Fruit fly (Drosophila melanogaster) whole organism, embryonic: ENCODE measurements around the gene pxb.

Source experiments
- Atf3 ChIP-seq: fragments of 200-800 bp; sonication (Bioruptor generic); optimal IDR thresholded peaks from 3 replicates; lab custom pipeline; 2016; ENCODE audit warnings: missing biosample characterization, missing genetic modification characterization
- CG10543 ChIP-seq: fragments of 200-800 bp; sonication (Bioruptor generic); optimal IDR thresholded peaks from 3 replicates; lab custom pipeline; 2017; ENCODE audit warnings: missing biosample characterization, mild to moderate bottlenecking, missing genetic modification characterization, moderate library complexity
- CG11695 ChIP-seq: fragments of 200-800 bp; sonication (Bioruptor generic); IDR thresholded peaks from 3 replicates; pipeline ENCODE4 v1.3.6; 2022; ENCODE audit warnings: missing biosample characterization, missing genetic modification characterization
- CG12219 ChIP-seq: fragments of 200-800 bp; sonication (Bioruptor generic); optimal IDR thresholded peaks from 3 replicates; lab custom pipeline; 2018; ENCODE audit warnings: missing biosample characterization, mild to moderate bottlenecking, missing genetic modification characterization
- CG15696 ChIP-seq: fragments of 200-800 bp; sonication (Bioruptor generic); optimal IDR thresholded peaks from 2 replicates; lab custom pipeline; 2019; ENCODE audit warnings: missing biosample characterization, mild to moderate bottlenecking, missing genetic modification characterization, moderate library complexity
- CG16779 ChIP-seq: fragments of 200-800 bp; sonication (Bioruptor generic); IDR thresholded peaks from 2 replicates; pipeline ENCODE4 v1.3.6; 2022; ENCODE audit warnings: missing biosample characterization, missing genetic modification characterization
- CG16813 ChIP-seq: fragments of 200-800 bp; sonication (Bioruptor generic); IDR thresholded peaks from 3 replicates; pipeline ENCODE4 v1.3.6; 2022; ENCODE audit warnings: missing biosample characterization, missing genetic modification characterization; ENCODE audit not compliant: partially characterized antibody
- CG17568 ChIP-seq: fragments of 200-800 bp; sonication (Bioruptor generic); optimal IDR thresholded peaks from 2 replicates; lab custom pipeline; 2018; ENCODE audit warnings: missing biosample characterization, mild to moderate bottlenecking, missing genetic modification characterization, moderate library complexity
- CG18262 ChIP-seq: fragments of 200-800 bp; optimal IDR thresholded peaks from 3 replicates; lab custom pipeline; 2019; ENCODE audit warnings: missing biosample characterization, mild to moderate bottlenecking, missing genetic modification characterization, moderate library complexity
- CG18764 ChIP-seq: fragments of 200-800 bp; sonication (Bioruptor generic); optimal IDR thresholded peaks from 3 replicates; lab custom pipeline; 2016; ENCODE audit warnings: missing biosample characterization, missing genetic modification characterization
- CG2202 ChIP-seq: fragments of 200-800 bp; sonication (Bioruptor generic); optimal IDR thresholded peaks from 2 replicates; lab custom pipeline; 2018; ENCODE audit warnings: missing biosample characterization, mild to moderate bottlenecking, missing genetic modification characterization
- CG2875 ChIP-seq: fragments of 200-800 bp; sonication (Bioruptor generic); optimal IDR thresholded peaks from 2 replicates; lab custom pipeline; 2017; ENCODE audit warnings: missing biosample characterization, mild to moderate bottlenecking, missing genetic modification characterization, missing genetic modification reagents
- CG32767 ChIP-seq: fragments of 200-800 bp; sonication (Bioruptor generic); IDR thresholded peaks from 2 replicates; pipeline ENCODE4 v1.3.6; 2022; ENCODE audit warnings: missing biosample characterization, missing genetic modification characterization
- CG34422 ChIP-seq: fragments of 200-800 bp; sonication (Bioruptor generic); IDR thresholded peaks from 3 replicates; pipeline ENCODE4 v1.3.6; 2022; ENCODE audit warnings: missing biosample characterization, missing genetic modification characterization
- CG4617 ChIP-seq: fragments of 200-800 bp; sonication (Bioruptor generic); optimal IDR thresholded peaks from 3 replicates; lab custom pipeline; 2016; ENCODE audit warnings: missing biosample characterization, missing genetic modification characterization, borderline replicate concordance
- CG4707 ChIP-seq: fragments of 200-800 bp; sonication (Bioruptor generic); optimal IDR thresholded peaks from 2 replicates; lab custom pipeline; 2018; ENCODE audit warnings: missing biosample characterization, mild to moderate bottlenecking, missing genetic modification characterization, moderate library complexity
- CG5953 ChIP-seq: fragments of 200-800 bp; sonication (Bioruptor generic); IDR thresholded peaks from 2 replicates; pipeline ENCODE4 v1.3.6; 2022; ENCODE audit warnings: missing biosample characterization, missing genetic modification characterization
- CG7928 ChIP-seq: fragments of 200-800 bp; sonication (Bioruptor generic); optimal IDR thresholded peaks from 2 replicates; lab custom pipeline; 2017; ENCODE audit warnings: missing biosample characterization, mild to moderate bottlenecking, missing genetic modification characterization
- CG9609 ChIP-seq: fragments of 200-800 bp; sonication (Bioruptor generic); optimal IDR thresholded peaks from 3 replicates; lab custom pipeline; 2016; ENCODE audit warnings: missing biosample characterization, missing genetic modification characterization
- Elba2 ChIP-seq: fragments of 200-800 bp; sonication (Bioruptor generic); optimal IDR thresholded peaks from 3 replicates; lab custom pipeline; 2016; ENCODE audit warnings: missing biosample characterization, missing genetic modification characterization
- H2.0 ChIP-seq: fragments of 200-800 bp; sonication (Bioruptor generic); IDR thresholded peaks from 2 replicates; pipeline ENCODE4 v1.3.6; 2022; ENCODE audit warnings: missing biosample characterization, missing genetic modification characterization
- Hr51 ChIP-seq, 2 experiments: fragments of 200-800 bp; sonication (Bioruptor generic); optimal IDR thresholded peaks; 2 replicates in 1 of 2; 3 replicates in 1 of 2; lab custom pipeline; 2016 to 2018; ENCODE audit warnings: missing biosample characterization in 2 of 2, missing genetic modification characterization in 2 of 2, mild to moderate bottlenecking in 1 of 2, moderate library complexity in 1 of 2
- Hsf ChIP-seq: fragments of 200-800 bp; sonication (Bioruptor generic); optimal IDR thresholded peaks from 3 replicates; lab custom pipeline; 2016; ENCODE audit warnings: missing biosample characterization, missing genetic modification characterization
- Kr ChIP-seq: fragments of 200-800 bp; sonication (Bioruptor generic); optimal IDR thresholded peaks from 2 replicates; lab custom pipeline; 2017; ENCODE audit warnings: missing biosample characterization, mild to moderate bottlenecking, missing genetic modification characterization
- Mad ChIP-seq: fragments of 200-800 bp; sonication (Bioruptor generic); optimal IDR thresholded peaks from 2 replicates; lab custom pipeline; 2016; ENCODE audit warnings: missing biosample characterization, missing genetic modification characterization
- NK7.1 ChIP-seq: fragments of 200-800 bp; sonication (Bioruptor generic); optimal IDR thresholded peaks from 3 replicates; lab custom pipeline; 2016; ENCODE audit warnings: missing biosample characterization, missing genetic modification characterization
- Oaz ChIP-seq: fragments of 200-800 bp; sonication (Bioruptor generic); IDR thresholded peaks from 2 replicates; pipeline ENCODE4 v1.3.6; 2022; ENCODE audit warnings: missing biosample characterization, missing genetic modification characterization
- Sry-β ChIP-seq: fragments of 200-800 bp; sonication (Bioruptor generic); optimal IDR thresholded peaks from 2 replicates; lab custom pipeline; 2018; ENCODE audit warnings: missing biosample characterization, mild to moderate bottlenecking, missing genetic modification characterization, moderate library complexity
- abd-A ChIP-seq: fragments of 200-800 bp; sonication (Bioruptor generic); optimal IDR thresholded peaks from 3 replicates; lab custom pipeline; 2019; ENCODE audit warnings: missing biosample characterization, mild to moderate bottlenecking, missing genetic modification characterization, moderate library complexity
- bigmax ChIP-seq: fragments of 200-800 bp; sonication (Bioruptor generic); optimal IDR thresholded peaks from 2 replicates; lab custom pipeline; 2018; ENCODE audit warnings: missing biosample characterization, mild to moderate bottlenecking, missing genetic modification characterization
- crc ChIP-seq: fragments of 200-800 bp; sonication (Bioruptor generic); optimal IDR thresholded peaks from 2 replicates; lab custom pipeline; 2016; ENCODE audit warnings: missing biosample characterization, missing genetic modification characterization
- dm ChIP-seq: fragments of 200-800 bp; sonication (Bioruptor generic); optimal IDR thresholded peaks from 3 replicates; lab custom pipeline; 2016; ENCODE audit warnings: missing biosample characterization, missing genetic modification characterization
- en ChIP-seq: fragments of 200-800 bp; sonication (Bioruptor generic); optimal IDR thresholded peaks from 2 replicates; lab custom pipeline; 2016; ENCODE audit warnings: missing biosample characterization, missing genetic modification characterization
- fd64A ChIP-seq: fragments of 200-800 bp; sonication (Bioruptor generic); optimal IDR thresholded peaks from 3 replicates; lab custom pipeline; 2018; ENCODE audit warnings: missing biosample characterization, mild to moderate bottlenecking, missing genetic modification characterization
- gcm2 ChIP-seq: fragments of 200-800 bp; sonication (Bioruptor generic); optimal IDR thresholded peaks from 2 replicates; lab custom pipeline; 2016; ENCODE audit warnings: missing biosample characterization, missing genetic modification characterization
- lab ChIP-seq: fragments of 200-800 bp; sonication (Bioruptor generic); optimal IDR thresholded peaks from 3 replicates; lab custom pipeline; 2017; ENCODE audit warnings: missing biosample characterization, missing genetic modification characterization, mild to moderate bottlenecking, moderate library complexity, missing genetic modification reagents
- nmo ChIP-seq: fragments of 200-800 bp; sonication (Bioruptor generic); optimal IDR thresholded peaks from 2 replicates; lab custom pipeline; 2018; ENCODE audit warnings: missing biosample characterization, mild to moderate bottlenecking, missing genetic modification characterization, moderate library complexity
- oc ChIP-seq: fragments of 200-800 bp; sonication (Bioruptor generic); optimal IDR thresholded peaks from 2 replicates; lab custom pipeline; 2018; ENCODE audit warnings: missing biosample characterization, mild to moderate bottlenecking, missing genetic modification characterization, moderate library complexity
- pho ChIP-seq: fragments of 200-800 bp; sonication (Bioruptor generic); optimal IDR thresholded peaks from 2 replicates; lab custom pipeline; 2016; ENCODE audit warnings: missing biosample characterization, missing genetic modification characterization
- prd ChIP-seq, 3 experiments: fragments of >200 bp in 2 of 3; fragments of 200-800 bp in 1 of 3; sonication (Bioruptor generic) in 1 of 3; optimal IDR thresholded peaks in 2 of 3; IDR thresholded peaks in 1 of 3; 2 replicates in 2 of 3; 3 replicates in 1 of 3; pipeline versions ENCODE4 v1.3.6 to Lab custom; 2017 to 2022; ENCODE audit warnings: missing biosample characterization in 1 of 3, missing genetic modification characterization in 1 of 3
- psq ChIP-seq: fragments of 200-800 bp; sonication (Bioruptor generic); optimal IDR thresholded peaks from 2 replicates; lab custom pipeline; 2017; ENCODE audit warnings: missing biosample characterization, missing genetic modification characterization
- pum ChIP-seq: fragments of 200-800 bp; sonication (Bioruptor generic); optimal IDR thresholded peaks from 2 replicates; lab custom pipeline; 2016; ENCODE audit warnings: missing biosample characterization, missing genetic modification characterization
- usp ChIP-seq: fragments of >200 bp; optimal IDR thresholded peaks from 2 replicates; lab custom pipeline; 2017; ENCODE audit warnings: missing biosample characterization, missing genetic modification characterization
- z ChIP-seq: fragments of 200-800 bp; sonication (Bioruptor generic); IDR thresholded peaks from 3 replicates; pipeline ENCODE4 v1.3.6; 2022; ENCODE audit warnings: missing biosample characterization, missing genetic modification characterization

Gene pxb

dm6 chr3R:15676186-15677073, 10.4 kb downstream of the pxb start (continued):
- TF ChIP-seq oc (tag; lab: Kevin White, UChicago) (peak; percentile 37), crc (GFP tag; lab: Kevin White, UChicago) (no peak), CG4617 (GFP tag; lab: Kevin White, UChicago) (peak; percentile 17), abd-A (tag; lab: Kevin White, UChicago) (no peak), CG32767 (no peak), H2.0 (GFP tag; lab: Robert Waterston, UW) (peak; percentile 39; the same call in 1 of the 2 replicates), Sry-β (GFP tag; lab: Kevin White, UChicago) (no peak), CG2202 (tag; lab: Kevin White, UChicago) (peak; percentile 75), CG16779 (GFP tag; lab: Robert Waterston, UW) (no peak), CG17568 (GFP tag; lab: Kevin White, UChicago) (peak; percentile 0), dm (GFP tag; lab: Kevin White, UChicago) (peak; percentile 11), nmo (GFP tag; lab: Kevin White, UChicago) (peak; percentile 56), CG4707 (GFP tag; lab: Kevin White, UChicago) (peak; percentile 33), lab (peak; percentile 40), pum (GFP tag; lab: Kevin White, UChicago) (peak; percentile 37), CG18764 (GFP tag; lab: Kevin White, UChicago) (no peak), Mad (GFP tag; lab: Kevin White, UChicago) (peak; percentile 44), CG15696 (tag; lab: Kevin White, UChicago) (peak; percentile 4), CG5953 (GFP tag; lab: Robert Waterston, UW) (peak; percentile 34; the same call in 1 of the 2 replicates), CG34422 (GFP tag; lab: Robert Waterston, UW) (peak; percentile 26; the same call in 1 of the 3 replicates), Atf3 (GFP tag; lab: Kevin White, UChicago) (peak; percentile 9), CG2875 (GFP tag; lab: Kevin White, UChicago) (peak; percentile 78), Hsf (GFP tag; lab: Kevin White, UChicago) (peak; percentile 50), fd64A (GFP tag; lab: Kevin White, UChicago) (peak; percentile 38), gcm2 (GFP tag; lab: Kevin White, UChicago) (no peak), CG16813 (GFP tag; lab: Robert Waterston, UW) (no peak), prd (optimal IDR thresholded peaks at IDR 0.05; lab: Kevin White, UChicago) (no peak), prd (GFP tag; IDR thresholded peaks at IDR 0.05; lab: Robert Waterston, UW) (peak; percentile 62; the same call in 2 of the 3 replicates), CG18262 (tag; lab: Kevin White, UChicago) (peak; percentile 74), CG11695 (0 out of 3 replicates have a peak, but pooled peaks have one; percentile 17), CG7928 (no peak), NK7.1 (no peak), Hr51 (GFP tag; optimal IDR thresholded peaks at IDR 0.05; lab: Kevin White, UChicago) (peak in 1 of 2 experiments; percentile 55), CG9609 (peak; percentile 21), z (GFP tag; lab: Robert Waterston, UW) (peak; percentile 45; the same call in 1 of the 3 replicates), usp (GFP tag; lab: Kevin White, UChicago) (no peak), Kr (peak; percentile 63), Elba2 (GFP tag; lab: Kevin White, UChicago) (no peak), psq (GFP tag; lab: Kevin White, UChicago) (peak; percentile 27), Oaz (GFP tag; lab: Robert Waterston, UW) (no peak), CG12219 (GFP tag; lab: Kevin White, UChicago) (peak; percentile 55), pho (GFP tag; lab: Kevin White, UChicago) (no peak), bigmax (no peak), en (peak; percentile 72), CG10543 (GFP tag; lab: Kevin White, UChicago) (no peak)
